Worm (Caenorhabditis elegans) whole organism, L1 larva: ENCODE data around the gene C29F3.7.

ENCODE experiments used
- alr-1 ChIP-seq: fragments of 200-800 bp; sonication (Bioruptor generic); optimal IDR thresholded peaks from 2 replicates; lab custom pipeline; 2018; ENCODE audit warnings: borderline replicate concordance, mild to moderate bottlenecking, missing genetic modification characterization, missing compliant biosample characterization
- mdl-1 ChIP-seq, 2 experiments: fragments of 150-350 bp; optimal IDR thresholded peaks; 2 replicates each; lab custom pipeline; 2014 to 2017; ENCODE audit warnings: missing biosample characterization in 2 of 2, missing genetic modification characterization in 2 of 2, inconsistent platforms in 1 of 2
- sptf-1 ChIP-seq: fragments of 150-350 bp; optimal IDR thresholded peaks from 2 replicates; lab custom pipeline; 2014; ENCODE audit warnings: missing biosample characterization, missing genetic modification characterization

DNA sequence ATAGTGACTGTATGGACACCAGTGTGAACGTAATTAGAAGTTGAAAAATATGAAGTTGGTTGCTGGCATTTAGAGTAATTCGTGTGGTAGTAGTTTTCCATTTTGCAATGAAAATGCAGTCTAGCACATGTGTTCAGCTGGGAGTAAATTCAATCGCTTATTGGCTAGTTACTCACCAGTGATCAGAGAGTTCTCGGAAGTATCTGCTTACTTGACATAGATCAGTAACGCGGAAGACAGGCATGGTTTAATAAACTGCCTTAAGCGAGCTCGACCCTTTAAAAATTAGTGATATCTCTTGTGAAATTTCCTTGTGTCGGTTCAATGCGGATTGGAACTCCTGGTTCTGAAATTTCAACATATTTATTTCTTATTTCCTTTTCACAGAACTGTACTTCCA lies 21.5 kb downstream of the C29F3.7 start, which contains the start of gene srh-52:
- TF ChIP-seq sptf-1 (tag; lab: Kevin White, UChicago) (no peak), alr-1 (tag; lab: Kevin White, UChicago) (no peak), mdl-1 (tag; optimal IDR thresholded peaks at IDR 0.05; lab: Kevin White, UChicago) (no peak)
